Worm (Caenorhabditis elegans) whole organism, L2 larva: ENCODE results near the gene ZK792.1.

ENCODE experiments used
- mdl-1 ChIP-seq, 2 experiments: fragments of 150-350 bp in 1 of 2; sonication (generic microtip) in 1 of 2; optimal IDR thresholded peaks; 2 replicates each; lab custom pipeline; 2017; ENCODE audit warnings: missing biosample characterization in 2 of 2, missing genetic modification characterization in 2 of 2
- nhr-10 ChIP-seq: sonication (generic microtip); optimal IDR thresholded peaks from 2 replicates; lab custom pipeline; 2017; ENCODE audit warnings: missing biosample characterization, missing genetic modification characterization

- TF ChIP-seq mdl-1 (tag; optimal IDR thresholded peaks at IDR 0.05; lab: Kevin White, UChicago), result no peak
- TF ChIP-seq nhr-10 (tag; lab: Kevin White, UChicago), result no peak
Observed at ce11 chrIV:11713289-11713688, 53.6 kb downstream of the ZK792.1 start.
